Worm (Caenorhabditis elegans): ENCODE results near the gene AC7.3.

DNA sequence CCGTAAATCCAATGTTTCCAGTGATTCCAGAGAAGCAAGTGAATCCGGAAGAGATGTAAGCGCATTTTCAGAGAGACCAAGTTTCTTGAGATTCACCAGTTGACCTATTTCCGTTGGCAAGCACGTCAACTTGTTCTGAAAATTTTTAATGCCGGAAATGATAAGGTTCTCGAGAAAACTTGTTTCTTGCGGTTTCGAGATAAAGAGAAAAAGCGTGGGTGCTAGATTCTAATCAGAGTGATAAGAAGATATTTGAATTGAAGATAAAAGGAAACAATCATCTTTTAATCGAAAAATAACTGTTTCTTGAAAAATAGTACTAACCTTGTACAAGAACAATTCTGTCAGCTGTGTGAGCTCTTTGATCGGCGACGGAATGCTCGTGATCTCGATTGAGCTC lies 20.1 kb downstream of the AC7.3 start:
- TF ChIP-seq T22C8.4 (GFP tag; IDR thresholded peaks at IDR 0.05) (no peak), flt-1 (GFP tag; IDR thresholded peaks at IDR 0.05) (no peak)

Measured in whole organism, midembryonic.